Worm (Caenorhabditis elegans): Measurements from ENCODE around the gene F46F5.10.
"Not testable (repeated sequence)": the region's sequence is repeated elsewhere in the genome, so short reads cannot be mapped to it uniquely, and the experiment has no call there.

Gene F46F5.10

ce11 chrII:850567-850966 is 26.9 kb downstream of the F46F5.10 start, which contains the start of gene F28A10.5:
F28A10.5 (minus strand) TSS chrII:850667.
- TF ChIP-seq F13C5.2 (tag; optimal IDR thresholded peaks at IDR 0.05); ceh-36 (tag; optimal IDR thresholded peaks at IDR 0.05); sea-1 (GFP tag; conservative IDR thresholded peaks at IDR 0.05): not testable (repeated sequence)

ce11 chrII:861564-861963 is 37.9 kb downstream of the F46F5.10 start, which contains the start of gene Y46B2A.4:
Y46B2A.4 (plus strand) TSS chrII:861864.
- TF ChIP-seq ama-1 (optimal IDR thresholded peaks at IDR 0.05) (no peak), ceh-36 (tag; optimal IDR thresholded peaks at IDR 0.05) (no peak), pes-1 (GFP tag; IDR thresholded peaks at IDR 0.05) (no peak), hmbx-1 (tag; optimal IDR thresholded peaks at IDR 0.05) (no peak), hmg-4 (GFP tag; optimal IDR thresholded peaks at IDR 0.05) (no peak), B0310.2 (tag; optimal IDR thresholded peaks at IDR 0.05) (no peak), hnd-1 (tag; optimal IDR thresholded peaks at IDR 0.05) (no peak), F13C5.2 (tag; optimal IDR thresholded peaks at IDR 0.05) (no peak), tbx-11 (GFP tag; IDR thresholded peaks at IDR 0.05) (no peak), tra-4 (tag; optimal IDR thresholded peaks at IDR 0.05) (no peak), ceh-13 (GFP tag; optimal IDR thresholded peaks at IDR 0.05) (no peak)

- TF ChIP-seq F13C5.2 (tag; optimal IDR thresholded peaks at IDR 0.05) (no peak), tra-4 (tag; optimal IDR thresholded peaks at IDR 0.05) (no peak), ets-7 (tag; optimal IDR thresholded peaks at IDR 0.05) (no peak), tbx-37 (GFP tag; conservative IDR thresholded peaks at IDR 0.05) (no peak), pes-1 (GFP tag; IDR thresholded peaks at IDR 0.05) (no peak), flt-1 (GFP tag; IDR thresholded peaks at IDR 0.05) (no peak), aly-1 (tag; optimal IDR thresholded peaks at IDR 0.05) (no peak), B0310.2 (tag; optimal IDR thresholded peaks at IDR 0.05) (no peak), sea-1 (GFP tag; conservative IDR thresholded peaks at IDR 0.05) (no peak), tbx-11 (GFP tag; IDR thresholded peaks at IDR 0.05) (no peak), ceh-36 (tag; optimal IDR thresholded peaks at IDR 0.05) (no peak), ama-1 (optimal IDR thresholded peaks at IDR 0.05) (no peak), hmbx-1 (tag; optimal IDR thresholded peaks at IDR 0.05) (no peak), hnd-1 (tag; optimal IDR thresholded peaks at IDR 0.05) (no peak)
Observed at ce11 chrII:866801-867200, 43.2 kb downstream of the F46F5.10 start, which contains the start of gene Y46B2A.3. Y46B2A.3 (minus strand) TSS chrII:866901.

DNA sequence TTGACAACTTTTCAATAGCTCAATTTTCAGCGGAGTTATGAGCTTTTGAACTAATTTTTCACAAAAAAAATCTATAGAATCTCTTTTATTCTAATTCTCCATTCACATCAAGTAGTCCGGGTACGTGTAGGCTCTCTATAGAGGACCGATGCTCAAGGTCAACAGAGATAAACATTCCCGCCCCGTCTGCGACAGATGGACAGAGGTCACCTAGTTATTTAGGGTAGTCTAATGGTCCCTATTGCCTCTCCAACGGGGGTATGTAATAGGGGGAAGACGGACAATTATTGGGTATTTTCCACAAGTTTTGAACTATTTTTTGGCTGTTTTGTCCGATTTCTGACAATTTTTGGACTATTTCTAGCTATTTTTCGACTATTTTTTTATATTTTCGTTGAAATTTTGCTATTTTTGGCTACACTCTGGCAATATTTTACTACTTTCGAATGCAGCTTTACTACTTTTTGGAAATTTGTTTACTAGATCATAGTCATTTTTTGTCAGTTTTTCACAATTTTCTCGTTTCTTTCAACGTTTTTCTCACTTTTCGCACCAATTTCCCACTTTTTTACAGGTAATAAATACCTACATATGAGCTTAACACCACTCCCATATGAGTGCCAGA is 44.7 kb downstream of the F46F5.10 start, which contains the start of gene fbxc-51:
Gene fbxc-51, plus strand, starts transcription at position 575 of the 625 bp plus-strand sequence.
- no peak for TF ChIP-seq tbx-37 (GFP tag; conservative IDR thresholded peaks at IDR 0.05)
- no peak for TF ChIP-seq hnd-1 (tag; optimal IDR thresholded peaks at IDR 0.05)
- no peak for TF ChIP-seq B0310.2 (tag; optimal IDR thresholded peaks at IDR 0.05)
- TF ChIP-seq ceh-36 (tag; optimal IDR thresholded peaks at IDR 0.05), result no peak
- TF ChIP-seq aly-1 (tag; optimal IDR thresholded peaks at IDR 0.05), result no peak
- no peak for TF ChIP-seq scrt-1 (GFP tag; IDR thresholded peaks at IDR 0.05)
- TF ChIP-seq sea-1 (GFP tag; conservative IDR thresholded peaks at IDR 0.05), result no peak
- TF ChIP-seq tra-4 (tag; optimal IDR thresholded peaks at IDR 0.05), result no peak

- TF ChIP-seq F13C5.2 (tag; optimal IDR thresholded peaks at IDR 0.05), result no peak
Observed at ce11 chrII:869316-869715, 45.7 kb downstream of the F46F5.10 start.

- TF ChIP-seq ceh-13 (GFP tag; optimal IDR thresholded peaks at IDR 0.05) (no peak), hmbx-1 (tag; optimal IDR thresholded peaks at IDR 0.05) (no peak), hmg-4 (GFP tag; optimal IDR thresholded peaks at IDR 0.05) (no peak), pes-1 (GFP tag; IDR thresholded peaks at IDR 0.05) (peak; percentile 61), B0310.2 (tag; optimal IDR thresholded peaks at IDR 0.05) (no peak)
Observed at ce11 chrII:872993-873787, 49.6 kb downstream of the F46F5.10 start, which contains the start of gene alg-2. alg-2 (plus strand) TSS chrII:873212.
